Worm (Caenorhabditis elegans): ENCODE results near the gene dnj-20.

DNA sequence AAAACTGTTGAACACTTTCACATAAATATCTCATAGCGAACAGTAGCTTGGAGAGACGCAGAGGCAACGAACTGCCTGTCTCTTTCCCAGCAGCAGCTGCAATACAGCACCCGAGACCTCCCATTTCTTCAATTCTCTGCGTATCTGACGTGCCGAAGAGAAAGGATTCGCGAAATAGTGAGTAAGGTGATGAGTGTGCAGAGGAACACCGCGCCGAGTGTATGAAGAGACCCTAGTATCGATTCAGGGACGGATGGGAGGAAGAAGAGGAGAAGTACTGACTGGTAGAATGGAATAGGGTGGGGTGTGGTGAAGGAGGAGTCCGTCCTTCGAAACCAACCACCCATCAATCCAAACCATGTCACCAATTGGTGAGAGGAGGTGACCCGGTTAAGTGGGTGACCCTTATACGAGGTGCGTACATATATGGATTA lies 22.2 kb upstream of the dnj-20 start:
- TF ChIP-seq pes-1 (GFP tag; IDR thresholded peaks at IDR 0.05) (no peak), ets-7 (tag; optimal IDR thresholded peaks at IDR 0.05) (peak; percentile 7)

All from whole organism, early embryonic.